Worm (Caenorhabditis elegans) whole organism, young adult: ENCODE data around the gene nhr-127.

Experiments
- B0035.1 ChIP-seq: sonication (generic microtip); optimal IDR thresholded peaks from 2 replicates; lab custom pipeline; 2016; ENCODE audit warnings: missing genetic modification characterization, mild to moderate bottlenecking, missing compliant biosample characterization, missing genotype, missing genetic modification reagents
- C06A6.2 ChIP-seq: fragments of 200-800 bp; sonication (Bioruptor generic); conservative IDR thresholded peaks from 2 replicates; pipeline ENCODE4 v1.3.6; 2022; ENCODE audit warnings: missing genetic modification characterization, missing compliant biosample characterization
- F10E7.11 ChIP-seq: sonication (generic microtip); optimal IDR thresholded peaks from 2 replicates; lab custom pipeline; 2017; ENCODE audit warnings: mild to moderate bottlenecking, missing genetic modification characterization, moderate library complexity, missing compliant biosample characterization
- F49E8.2 ChIP-seq: sonication (generic microtip); optimal IDR thresholded peaks from 3 replicates; lab custom pipeline; 2017; ENCODE audit warnings: missing genetic modification characterization, mild to moderate bottlenecking, missing compliant biosample characterization, antibody characterized with exemption, moderate library complexity; ENCODE audit not compliant: insufficient read depth
- Y53G8AR.9 ChIP-seq: fragments of 200-800 bp; sonication (Bioruptor generic); conservative IDR thresholded peaks from 2 replicates; pipeline ENCODE4 v1.3.6; 2022; ENCODE audit warnings: missing genetic modification reagents, missing genetic modification characterization, missing compliant biosample characterization
- ama-1 ChIP-seq, 3 experiments: fragments of 150-350 bp in 1 of 3; sonication (generic microtip) in 2 of 3; optimal IDR thresholded peaks; 2 replicates each; lab custom pipeline; 2014 to 2018; ENCODE audit warnings: missing biosample characterization in 2 of 3, missing genetic modification characterization in 2 of 3, missing genetic modification reagents in 2 of 3
- aptf-2 ChIP-seq: fragments of 200-800 bp; sonication (Bioruptor generic); conservative IDR thresholded peaks from 2 replicates; pipeline ENCODE4 v1.3.6; 2022; ENCODE audit warnings: missing genetic modification reagents, missing genetic modification characterization, missing compliant biosample characterization
- athp-1 ChIP-seq: sonication (generic microtip); optimal IDR thresholded peaks from 2 replicates; lab custom pipeline; 2017; ENCODE audit warnings: mild to moderate bottlenecking, missing genetic modification characterization, missing compliant biosample characterization
- ccch-3 ChIP-seq: fragments of 200-800 bp; sonication (Bioruptor generic); optimal IDR thresholded peaks from 2 replicates; lab custom pipeline; 2018; ENCODE audit warnings: mild to moderate bottlenecking, missing genetic modification characterization, missing compliant biosample characterization
- cebp-1 ChIP-seq, 2 experiments: fragments of 200-800 bp in 1 of 2; sonication (Bioruptor generic) in 1 of 2; sonication (generic microtip) in 1 of 2; IDR thresholded peaks in 1 of 2; optimal IDR thresholded peaks in 1 of 2; 2 replicates each; pipeline versions ENCODE4 v1.3.6 to Lab custom; 2017 to 2022; ENCODE audit warnings: missing compliant biosample characterization in 2 of 2, missing genetic modification characterization in 2 of 2, mild to moderate bottlenecking in 1 of 2, missing genetic modification reagents in 1 of 2, moderate library complexity in 1 of 2
- dox-1 ChIP-seq: fragments of 200-800 bp; sonication (Bioruptor generic); IDR thresholded peaks from 2 replicates; pipeline ENCODE4 v1.3.6; 2022; ENCODE audit warnings: missing genetic modification reagents, missing genetic modification characterization, missing compliant biosample characterization
- efl-1 ChIP-seq: fragments of 150-350 bp; optimal IDR thresholded peaks from 2 replicates; lab custom pipeline; 2014; ENCODE audit warnings: missing biosample characterization, missing genetic modification reagents, missing genetic modification characterization
- egl-18 ChIP-seq: fragments of 200-800 bp; sonication (Bioruptor generic); IDR thresholded peaks from 2 replicates; pipeline ENCODE4 v1.3.6; 2022; ENCODE audit warnings: missing genetic modification reagents, missing genetic modification characterization, missing compliant biosample characterization
- egrh-3 ChIP-seq: fragments of 200-800 bp; sonication (Bioruptor generic); IDR thresholded peaks from 2 replicates; pipeline ENCODE4 v1.3.6; 2022; ENCODE audit warnings: missing genetic modification reagents, missing genetic modification characterization, missing compliant biosample characterization
- gei-17 ChIP-seq: fragments of 200-800 bp; sonication (Bioruptor generic); optimal IDR thresholded peaks from 2 replicates; lab custom pipeline; 2018; ENCODE audit warnings: mild to moderate bottlenecking, missing genetic modification characterization, missing compliant biosample characterization
- him-1 ChIP-seq: sonication (generic microtip); optimal IDR thresholded peaks from 2 replicates; lab custom pipeline; 2016; ENCODE audit warnings: missing genotype, missing genetic modification reagents, missing genetic modification characterization, missing compliant biosample characterization
- hmg-1.2 ChIP-seq: fragments of 200-800 bp; sonication (Bioruptor generic); IDR thresholded peaks from 2 replicates; pipeline ENCODE4 v1.3.6; 2022; ENCODE audit warnings: missing genetic modification reagents, missing genetic modification characterization, missing compliant biosample characterization
- lag-1 ChIP-seq: fragments of 200-800 bp; sonication (Bioruptor generic); IDR thresholded peaks from 2 replicates; pipeline ENCODE4 v1.3.6; 2022; ENCODE audit warnings: missing genetic modification reagents, missing genetic modification characterization, missing compliant biosample characterization
- lin-35 ChIP-seq, 3 experiments: fragments of 150-350 bp in 2 of 3; sonication (generic microtip) in 1 of 3; optimal IDR thresholded peaks; 2 replicates each; lab custom pipeline; 2014 to 2018; ENCODE audit warnings: missing biosample characterization in 3 of 3, missing genetic modification characterization in 3 of 3, missing genetic modification reagents in 3 of 3
- lin-40 ChIP-seq: sonication (generic microtip); optimal IDR thresholded peaks from 2 replicates; lab custom pipeline; 2016; ENCODE audit warnings: missing genetic modification characterization, mild to moderate bottlenecking, missing compliant biosample characterization, missing genotype, missing genetic modification reagents
- lir-1 ChIP-seq: fragments of 200-800 bp; sonication (Bioruptor generic); conservative IDR thresholded peaks from 2 replicates; pipeline ENCODE4 v1.3.6; 2022; ENCODE audit warnings: missing genetic modification reagents, missing genetic modification characterization, missing compliant biosample characterization
- madf-10 ChIP-seq: sonication (generic microtip); optimal IDR thresholded peaks from 2 replicates; lab custom pipeline; 2016; ENCODE audit warnings: mild to moderate bottlenecking, missing genetic modification characterization, missing compliant biosample characterization
- mcd-1 ChIP-seq: fragments of 200-800 bp; sonication (Bioruptor generic); IDR thresholded peaks from 2 replicates; pipeline ENCODE4 v1.3.6; 2022; ENCODE audit warnings: missing genetic modification reagents, missing genetic modification characterization, missing compliant biosample characterization
- mxl-1 ChIP-seq: sonication (generic microtip); optimal IDR thresholded peaks from 2 replicates; lab custom pipeline; 2016; ENCODE audit warnings: missing genetic modification characterization, missing compliant biosample characterization
- nhr-120 ChIP-seq: fragments of 200-800 bp; sonication (Bioruptor generic); IDR thresholded peaks from 2 replicates; pipeline ENCODE4 v1.3.6; 2022; ENCODE audit warnings: missing genetic modification characterization, missing compliant biosample characterization
- sdz-38 ChIP-seq: sonication (generic microtip); optimal IDR thresholded peaks from 2 replicates; lab custom pipeline; 2016; ENCODE audit warnings: missing genotype, missing genetic modification characterization, missing compliant biosample characterization
- somi-1 ChIP-seq: fragments of 200-800 bp; sonication (Bioruptor generic); optimal IDR thresholded peaks from 2 replicates; lab custom pipeline; 2018; ENCODE audit warnings: mild to moderate bottlenecking, missing genetic modification characterization, missing compliant biosample characterization
- tbp1 ChIP-seq: fragments of 200-800 bp; sonication (Bioruptor generic); optimal IDR thresholded peaks from 2 replicates; lab custom pipeline; 2018; ENCODE audit warnings: mild to moderate bottlenecking, missing genetic modification characterization, missing compliant biosample characterization
- unc-130 ChIP-seq: sonication (generic microtip); optimal IDR thresholded peaks from 2 replicates; lab custom pipeline; 2016; ENCODE audit warnings: missing genetic modification reagents, missing genetic modification characterization, missing compliant biosample characterization
- unc-62 ChIP-seq: fragments of 150-350 bp; optimal IDR thresholded peaks from 2 replicates; lab custom pipeline; 2014; ENCODE audit warnings: missing biosample characterization, missing genetic modification reagents, missing genetic modification characterization
- xnd-1 ChIP-seq: sonication (generic microtip); optimal IDR thresholded peaks from 2 replicates; lab custom pipeline; 2016; ENCODE audit warnings: missing genotype, missing genetic modification reagents, missing genetic modification characterization, missing compliant biosample characterization
- zfh-2 ChIP-seq: fragments of 200-800 bp; sonication (Bioruptor generic); conservative IDR thresholded peaks from 2 replicates; pipeline ENCODE4 v1.3.6; 2022; ENCODE audit warnings: missing genetic modification reagents, missing genetic modification characterization, missing compliant biosample characterization
- zim-3 ChIP-seq: sonication (generic microtip); optimal IDR thresholded peaks from 2 replicates; lab custom pipeline; 2017; ENCODE audit warnings: mild to moderate bottlenecking, missing genetic modification characterization, moderate library complexity, missing compliant biosample characterization
- ztf-18 ChIP-seq: sonication (generic microtip); optimal IDR thresholded peaks from 2 replicates; lab custom pipeline; 2016; ENCODE audit warnings: missing genotype, mild to moderate bottlenecking, missing genetic modification characterization, missing compliant biosample characterization
- ztf-22 ChIP-seq: fragments of 200-800 bp; sonication (Bioruptor generic); optimal IDR thresholded peaks from 2 replicates; lab custom pipeline; 2018; ENCODE audit warnings: mild to moderate bottlenecking, missing genetic modification characterization, moderate library complexity, missing compliant biosample characterization
- ztf-25 ChIP-seq: fragments of 200-800 bp; sonication (Bioruptor generic); IDR thresholded peaks from 2 replicates; pipeline ENCODE4 v1.3.6; 2022; ENCODE audit warnings: missing genetic modification reagents, missing genetic modification characterization, missing compliant biosample characterization
- ztf-26 ChIP-seq: sonication (generic microtip); optimal IDR thresholded peaks from 2 replicates; lab custom pipeline; 2017; ENCODE audit warnings: missing genetic modification characterization, missing compliant biosample characterization
- ztf-28 ChIP-seq: fragments of 200-800 bp; sonication (Bioruptor generic); IDR thresholded peaks from 2 replicates; pipeline ENCODE4 v1.3.6; 2022; ENCODE audit warnings: missing genetic modification reagents, missing genetic modification characterization, missing compliant biosample characterization
- ztf-6 ChIP-seq: fragments of 200-800 bp; sonication (Bioruptor generic); IDR thresholded peaks from 2 replicates; pipeline ENCODE4 v1.3.6; 2022; ENCODE audit warnings: missing genetic modification reagents, missing genetic modification characterization, missing compliant biosample characterization

Gene nhr-127

DNA sequence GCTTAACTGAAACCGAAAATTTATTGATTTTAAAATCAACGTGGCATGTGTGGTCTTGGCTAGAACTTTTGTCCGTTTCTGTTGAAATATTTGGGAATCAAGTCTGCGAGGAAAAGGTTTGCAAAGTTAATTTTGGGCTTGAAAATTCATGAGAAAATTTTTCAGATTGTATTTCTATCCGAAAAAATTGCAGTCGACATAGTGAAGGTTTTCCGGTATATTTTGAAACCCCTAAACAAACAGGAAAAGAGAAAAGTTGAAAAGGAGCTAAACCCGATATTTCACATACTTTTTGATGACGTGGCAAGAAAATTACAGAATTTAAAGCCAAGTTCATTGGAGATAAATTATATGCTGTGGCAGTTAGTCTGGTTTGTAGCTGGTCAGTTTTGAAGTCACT lies at the start of gene nhr-127:
nhr-127 (plus strand) TSS at position 301 of the 400 bp plus-strand sequence.
- TF ChIP-seq unc-62 (GFP tag; lab: Kevin White, UChicago) = no peak
- TF ChIP-seq B0035.1 = no peak
- no peak for TF ChIP-seq zfh-2
- TF ChIP-seq lag-1 = no peak
- no peak for TF ChIP-seq ztf-6 (GFP tag; lab: Robert Waterston, UW)
- TF ChIP-seq F10E7.11 (tag; lab: Kevin White, UChicago) = no peak
- TF ChIP-seq efl-1 (GFP tag; lab: Kevin White, UChicago) = no peak
- TF ChIP-seq egrh-3 (GFP tag; lab: Robert Waterston, UW) = no peak
- TF ChIP-seq madf-10 = no peak
- TF ChIP-seq F49E8.2 (tag; lab: Kevin White, UChicago) = no peak

ce11 chrV:16210257-16211002 lies 49.4 kb upstream of the nhr-127 start, which contains the start of gene F11A5.16:
Gene F11A5.16, plus strand, starts transcription at chrV:16210952.
- TF ChIP-seq ztf-25 (GFP tag; lab: Robert Waterston, UW) (no peak), zfh-2 (peak; percentile 76)
- TF ChIP-seq, all 124 proteins: peak for 1

DNA sequence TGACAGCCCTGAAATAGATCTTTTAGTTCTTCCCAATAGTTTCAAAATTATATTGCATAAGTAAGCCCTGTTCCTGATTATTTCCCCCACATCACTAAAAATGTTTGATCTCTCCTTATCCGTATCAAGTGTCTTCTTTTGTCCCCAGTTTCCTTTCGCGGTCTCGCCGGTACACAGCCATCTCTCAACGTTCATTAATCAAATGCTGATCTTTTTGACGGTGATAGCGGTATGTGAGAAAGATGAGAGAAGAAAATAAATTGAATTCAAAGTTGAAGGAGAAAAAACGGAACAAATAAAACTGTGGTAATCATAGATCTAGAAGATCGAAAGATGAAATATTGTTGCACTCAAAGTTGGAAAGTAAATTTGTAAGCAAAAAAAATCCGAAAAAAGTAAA lies 48.1 kb upstream of the nhr-127 start:
- TF ChIP-seq efl-1 (GFP tag; lab: Kevin White, UChicago) (no peak), zfh-2 (no peak), ztf-26 (tag; lab: Kevin White, UChicago) (no peak), ama-1 (optimal IDR thresholded peaks at IDR 0.05; lab: Kevin White, UChicago) (no peak), ama-1 (GFP tag; optimal IDR thresholded peaks at IDR 0.05; lab: Kevin White, UChicago) (no peak), gei-17 (no peak), unc-130 (GFP tag; lab: Kevin White, UChicago) (no peak), athp-1 (tag; lab: Kevin White, UChicago) (no peak), cebp-1 (GFP tag; IDR thresholded peaks at IDR 0.05; lab: Robert Waterston, UW) (no peak), cebp-1 (tag; optimal IDR thresholded peaks at IDR 0.05; lab: Kevin White, UChicago) (no peak), sdz-38 (no peak), F49E8.2 (tag; lab: Kevin White, UChicago) (no peak), him-1 (tag; lab: Kevin White, UChicago) (no peak), ccch-3 (GFP tag; lab: Kevin White, UChicago) (no peak), lir-1 (no peak), xnd-1 (tag; lab: Kevin White, UChicago) (no peak), hmg-1.2 (GFP tag; lab: Robert Waterston, UW) (no peak), mcd-1 (GFP tag; lab: Robert Waterston, UW) (no peak), Y53G8AR.9 (no peak), lin-40 (tag; lab: Kevin White, UChicago) (no peak), ztf-22 (GFP tag; lab: Kevin White, UChicago) (no peak), dox-1 (GFP tag; lab: Robert Waterston, UW) (no peak)

ce11 chrV:16213323-16213722 lies 46.5 kb upstream of the nhr-127 start:
- TF ChIP-seq aptf-2 (GFP tag; lab: Robert Waterston, UW) (no peak), somi-1 (peak; percentile 30), tbp1 (no peak), C06A6.2 (GFP tag; lab: Robert Waterston, UW) (peak; percentile 58; the same call in 1 of the 2 replicates), lin-35 (GFP tag; optimal IDR thresholded peaks at IDR 0.05; lab: Kevin White, UChicago) (no peak), ztf-18 (tag; lab: Kevin White, UChicago) (no peak), zfh-2 (no peak), nhr-120 (no peak), ztf-26 (tag; lab: Kevin White, UChicago) (peak; percentile 65), zim-3 (tag; lab: Kevin White, UChicago) (no peak), egl-18 (GFP tag; lab: Robert Waterston, UW) (no peak), mxl-1 (tag; lab: Kevin White, UChicago) (no peak), ztf-28 (GFP tag; lab: Robert Waterston, UW) (no peak)
